Worm (Caenorhabditis elegans) whole organism, mixed stage, embryonic: ENCODE data around the gene daao-1.

Experiments
- bed-3 ChIP-seq: fragments of 200-800 bp; sonication (Bioruptor generic); optimal IDR thresholded peaks from 3 replicates; lab custom pipeline; 2018; ENCODE audit warnings: mild to moderate bottlenecking, missing genetic modification characterization, moderate library complexity, missing compliant biosample characterization
- ceh-83 ChIP-seq: fragments of 200-800 bp; sonication (Bioruptor generic); optimal IDR thresholded peaks from 2 replicates; lab custom pipeline; 2018; ENCODE audit warnings: mild to moderate bottlenecking, missing genetic modification characterization, missing compliant biosample characterization
- ces-1 ChIP-seq: fragments of 150-350 bp; optimal IDR thresholded peaks from 2 replicates; lab custom pipeline; 2014; ENCODE audit warnings: missing biosample characterization, missing genetic modification reagents, missing genetic modification characterization
- elt-3 ChIP-seq: fragments of 150-350 bp; optimal IDR thresholded peaks from 2 replicates; lab custom pipeline; 2014; ENCODE audit warnings: missing biosample characterization, missing genetic modification characterization
- flh-1 ChIP-seq: fragments of 200-800 bp; sonication (Bioruptor generic); optimal IDR thresholded peaks from 2 replicates; lab custom pipeline; 2018; ENCODE audit warnings: mild to moderate bottlenecking, missing genetic modification characterization, moderate library complexity, missing compliant biosample characterization
- ham-2 ChIP-seq: fragments of 200-800 bp; sonication (Bioruptor generic); optimal IDR thresholded peaks from 2 replicates; lab custom pipeline; 2018; ENCODE audit warnings: mild to moderate bottlenecking, missing genetic modification characterization, missing compliant biosample characterization
- lsy-2 ChIP-seq: fragments of 150-350 bp; optimal IDR thresholded peaks from 2 replicates; lab custom pipeline; 2014; ENCODE audit warnings: missing biosample characterization, missing genetic modification characterization
- mls-2 ChIP-seq: sonication (generic microtip); optimal IDR thresholded peaks from 2 replicates; lab custom pipeline; 2016; ENCODE audit warnings: mild to moderate bottlenecking, missing genetic modification characterization, moderate library complexity, missing compliant biosample characterization
- snpc-4 ChIP-seq: fragments of 150-350 bp; optimal IDR thresholded peaks from 2 replicates; lab custom pipeline; 2014; ENCODE audit warnings: missing biosample characterization, missing genetic modification characterization
- unc-39 ChIP-seq: fragments of 150-350 bp; optimal IDR thresholded peaks from 2 replicates; lab custom pipeline; 2014; ENCODE audit warnings: missing biosample characterization, missing genetic modification characterization
- unc-62 ChIP-seq: fragments of 150-350 bp; optimal IDR thresholded peaks from 2 replicates; lab custom pipeline; 2014; ENCODE audit warnings: missing biosample characterization, missing genetic modification reagents, missing genetic modification characterization
- ztf-11 ChIP-seq: fragments of 150-350 bp; optimal IDR thresholded peaks from 2 replicates; lab custom pipeline; 2014; ENCODE audit warnings: missing biosample characterization, missing genetic modification characterization

DNA sequence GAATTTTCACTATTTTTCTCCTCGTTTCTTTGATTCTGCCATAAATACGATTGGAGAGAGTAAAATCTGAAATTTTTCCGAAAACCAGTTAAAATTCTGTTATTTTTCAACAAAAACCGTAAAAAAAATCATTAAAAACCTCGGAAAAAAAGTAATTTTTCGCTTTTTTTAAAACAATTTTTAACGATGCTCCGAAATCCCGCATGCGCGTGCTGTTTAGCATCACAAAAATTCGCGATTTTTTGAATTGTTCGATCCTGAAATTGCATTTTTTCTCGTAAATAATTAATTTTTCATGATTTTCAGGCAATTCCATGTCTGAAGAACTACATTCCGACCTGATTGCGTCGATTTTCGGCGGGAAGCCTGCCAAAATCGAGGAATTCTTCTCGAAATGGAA, 28.7 kb downstream of the daao-1 start, which contains the start of gene ric-8:
- TF ChIP-seq flh-1 (GFP tag; lab: Kevin White, UChicago): no peak
- TF ChIP-seq ces-1 (GFP tag; lab: Kevin White, UChicago): no peak
- TF ChIP-seq ceh-83 (GFP tag; lab: Kevin White, UChicago): no peak
- TF ChIP-seq ham-2 (GFP tag; lab: Kevin White, UChicago): no peak
- TF ChIP-seq lsy-2 (tag; lab: Kevin White, UChicago): no peak
- no peak for TF ChIP-seq mls-2 (tag; lab: Kevin White, UChicago)
- no peak for TF ChIP-seq ztf-11 (tag; lab: Kevin White, UChicago)
- no peak for TF ChIP-seq unc-39
- TF ChIP-seq unc-62 (GFP tag; lab: Kevin White, UChicago): no peak
- no peak for TF ChIP-seq bed-3 (GFP tag; lab: Kevin White, UChicago)
- TF ChIP-seq snpc-4 (tag; lab: Kevin White, UChicago): no peak
- no peak for TF ChIP-seq elt-3 (tag; lab: Kevin White, UChicago)
